Fruit fly (Drosophila melanogaster) whole organism, prepupa: Measurements from ENCODE around the gene CG14969.

ENCODE experiments used
- Blimp-1 ChIP-seq: fragments of 200-800 bp; sonication (Bioruptor generic); optimal IDR thresholded peaks from 3 replicates; lab custom pipeline; 2017; ENCODE audit warnings: missing biosample characterization, missing genetic modification characterization, mild to moderate bottlenecking, moderate library complexity, missing genetic modification reagents
- CG10631 ChIP-seq: fragments of 200-800 bp; sonication (Bioruptor generic); optimal IDR thresholded peaks from 2 replicates; lab custom pipeline; 2016; ENCODE audit warnings: missing biosample characterization, missing genetic modification characterization
- CG11762 ChIP-seq: fragments of 200-800 bp; sonication (Bioruptor generic); optimal IDR thresholded peaks from 3 replicates; lab custom pipeline; 2016; ENCODE audit warnings: missing biosample characterization, missing genetic modification characterization; ENCODE audit not compliant: insufficient read depth
- CG11902 ChIP-seq: fragments of 200-800 bp; sonication (Bioruptor generic); optimal IDR thresholded peaks from 3 replicates; lab custom pipeline; 2016; ENCODE audit warnings: missing biosample characterization, missing genetic modification characterization
- CG15336 ChIP-seq: fragments of 200-800 bp; sonication (Bioruptor generic); IDR thresholded peaks from 2 replicates; pipeline ENCODE4 v1.3.6; 2022; ENCODE audit warnings: missing biosample characterization, missing genetic modification characterization
- CG3032 ChIP-seq: fragments of 200-800 bp; optimal IDR thresholded peaks from 2 replicates; lab custom pipeline; 2019; ENCODE audit warnings: missing biosample characterization, mild to moderate bottlenecking, missing genetic modification characterization, moderate library complexity
- CG32006 ChIP-seq: fragments of 200-800 bp; sonication (Bioruptor generic); optimal IDR thresholded peaks from 3 replicates; lab custom pipeline; 2017; ENCODE audit warnings: missing biosample characterization, mild to moderate bottlenecking, missing genetic modification characterization
- CG4318 ChIP-seq: fragments of 200-800 bp; sonication (Bioruptor generic); optimal IDR thresholded peaks from 3 replicates; lab custom pipeline; 2017; ENCODE audit warnings: missing biosample characterization, mild to moderate bottlenecking, missing genetic modification characterization
- CG6163 ChIP-seq: fragments of 200-800 bp; sonication (Bioruptor generic); IDR thresholded peaks from 3 replicates; pipeline ENCODE4 v1.3.6; 2022; ENCODE audit warnings: missing biosample characterization, missing genetic modification characterization
- CG6276 ChIP-seq: fragments of 200-800 bp; sonication (Bioruptor generic); optimal IDR thresholded peaks from 2 replicates; lab custom pipeline; 2017; ENCODE audit warnings: missing biosample characterization, mild to moderate bottlenecking, missing genetic modification characterization
- CG6792 ChIP-seq: fragments of 200-800 bp; sonication (Bioruptor generic); optimal IDR thresholded peaks from 3 replicates; lab custom pipeline; 2016; ENCODE audit warnings: missing biosample characterization, missing genetic modification characterization
- CG6808 ChIP-seq: fragments of 200-800 bp; sonication (Bioruptor generic); optimal IDR thresholded peaks from 3 replicates; lab custom pipeline; 2017; ENCODE audit warnings: missing biosample characterization, missing genetic modification characterization, mild to moderate bottlenecking, moderate library complexity, missing genetic modification reagents
- CG6854 ChIP-seq: fragments of 200-800 bp; sonication (Bioruptor generic); optimal IDR thresholded peaks from 2 replicates; lab custom pipeline; 2017; ENCODE audit warnings: missing biosample characterization, mild to moderate bottlenecking, missing genetic modification characterization
- CG7368 ChIP-seq: fragments of 200-800 bp; sonication (Bioruptor generic); optimal IDR thresholded peaks from 3 replicates; lab custom pipeline; 2016; ENCODE audit warnings: missing biosample characterization, missing genetic modification characterization
- CG8319 ChIP-seq: fragments of 200-800 bp; sonication (Bioruptor generic); optimal IDR thresholded peaks from 3 replicates; lab custom pipeline; 2016; ENCODE audit warnings: missing biosample characterization, missing genetic modification characterization
- CG9139 ChIP-seq: fragments of 200-800 bp; sonication (Bioruptor generic); optimal IDR thresholded peaks from 3 replicates; lab custom pipeline; 2017; ENCODE audit warnings: missing biosample characterization, mild to moderate bottlenecking, missing genetic modification characterization
- Eip78C ChIP-seq: fragments of 200-800 bp; sonication (Bioruptor generic); peaks from one replicate; lab custom pipeline; 2016; ENCODE audit warnings: missing biosample characterization, missing genetic modification characterization
- Ets21C ChIP-seq: fragments of 200-800 bp; sonication (Bioruptor generic); optimal IDR thresholded peaks from 3 replicates; lab custom pipeline; 2016; ENCODE audit warnings: missing biosample characterization, missing genetic modification characterization
- Ets96B ChIP-seq: fragments of 200-800 bp; optimal IDR thresholded peaks from 2 replicates; lab custom pipeline; 2019; ENCODE audit warnings: missing biosample characterization, mild to moderate bottlenecking, missing genetic modification characterization, moderate library complexity
- Gug ChIP-seq: fragments of 200-800 bp; sonication (Bioruptor generic); IDR thresholded peaks from 2 replicates; pipeline ENCODE4 v1.3.6; 2022; ENCODE audit warnings: missing biosample characterization, missing genetic modification characterization
- Hr39 ChIP-seq: fragments of 200-800 bp; sonication (Bioruptor generic); optimal IDR thresholded peaks from 2 replicates; lab custom pipeline; 2016; ENCODE audit warnings: missing biosample characterization, missing genetic modification characterization
- Hr4 ChIP-seq: fragments of 200-800 bp; sonication (Bioruptor generic); optimal IDR thresholded peaks from 3 replicates; lab custom pipeline; 2016; ENCODE audit warnings: missing biosample characterization, missing genetic modification characterization
- Lpt ChIP-seq: fragments of 200-800 bp; sonication (Bioruptor generic); optimal IDR thresholded peaks from 3 replicates; lab custom pipeline; 2016; ENCODE audit warnings: missing biosample characterization, missing genetic modification characterization
- Met ChIP-seq: fragments of 200-800 bp; sonication (Bioruptor generic); optimal IDR thresholded peaks from 3 replicates; lab custom pipeline; 2016; ENCODE audit warnings: missing biosample characterization, missing genetic modification characterization
- OdsH ChIP-seq: fragments of 200-800 bp; sonication (Bioruptor generic); optimal IDR thresholded peaks from 3 replicates; lab custom pipeline; 2016; ENCODE audit warnings: missing biosample characterization, missing genetic modification characterization
- Sox102F ChIP-seq: fragments of 200-800 bp; sonication (Bioruptor generic); optimal IDR thresholded peaks from 2 replicates; lab custom pipeline; 2016; ENCODE audit warnings: missing biosample characterization, mild to moderate bottlenecking, missing genetic modification characterization
- Sox14 ChIP-seq: fragments of 200-800 bp; sonication (Bioruptor generic); optimal IDR thresholded peaks from 3 replicates; lab custom pipeline; 2016; ENCODE audit warnings: missing biosample characterization, missing genetic modification characterization
- Sox15 ChIP-seq: fragments of 200-800 bp; sonication (Bioruptor generic); optimal IDR thresholded peaks from 3 replicates; lab custom pipeline; 2016; ENCODE audit warnings: missing biosample characterization, missing genetic modification characterization
- achi ChIP-seq: fragments of 200-800 bp; sonication (Bioruptor generic); optimal IDR thresholded peaks from 3 replicates; lab custom pipeline; 2016; ENCODE audit warnings: missing biosample characterization, missing genetic modification characterization
- acj6 ChIP-seq: fragments of 200-800 bp; sonication (Bioruptor generic); optimal IDR thresholded peaks from 3 replicates; lab custom pipeline; 2016; ENCODE audit warnings: missing biosample characterization, missing genetic modification characterization
- cyc ChIP-seq: fragments of 200-800 bp; sonication (Bioruptor generic); optimal IDR thresholded peaks from 3 replicates; lab custom pipeline; 2016; ENCODE audit warnings: missing biosample characterization, missing genetic modification characterization
- dsx ChIP-seq: fragments of 200-800 bp; optimal IDR thresholded peaks from 3 replicates; lab custom pipeline; 2019; ENCODE audit warnings: missing biosample characterization, mild to moderate bottlenecking, missing genetic modification characterization, moderate library complexity; ENCODE audit not compliant: poor library complexity, severe bottlenecking
- eg ChIP-seq: fragments of 200-800 bp; sonication (Bioruptor generic); IDR thresholded peaks from 3 replicates; pipeline ENCODE4 v1.3.6; 2022; ENCODE audit warnings: missing biosample characterization, missing genetic modification characterization
- esn ChIP-seq: fragments of 200-800 bp; sonication (Bioruptor generic); optimal IDR thresholded peaks from 2 replicates; lab custom pipeline; 2016; ENCODE audit warnings: missing biosample characterization, mild to moderate bottlenecking, missing genetic modification characterization, moderate library complexity
- fd59A ChIP-seq: fragments of 200-800 bp; sonication (Bioruptor generic); optimal IDR thresholded peaks from 2 replicates; lab custom pipeline; 2017; ENCODE audit warnings: missing biosample characterization, mild to moderate bottlenecking, missing genetic modification characterization, missing genetic modification reagents
- fkh ChIP-seq: fragments of 200-800 bp; sonication (Bioruptor generic); optimal IDR thresholded peaks from 3 replicates; lab custom pipeline; 2017; ENCODE audit warnings: missing biosample characterization, mild to moderate bottlenecking, missing genetic modification characterization, moderate library complexity
- lz ChIP-seq: fragments of 200-800 bp; sonication (Bioruptor generic); optimal IDR thresholded peaks from 3 replicates; lab custom pipeline; 2016; ENCODE audit warnings: missing biosample characterization, missing genetic modification characterization
- pdm3 ChIP-seq: fragments of 200-800 bp; sonication (Bioruptor generic); optimal IDR thresholded peaks from 3 replicates; lab custom pipeline; 2016; ENCODE audit warnings: missing biosample characterization, missing genetic modification characterization
- salr ChIP-seq, 2 experiments: fragments of 200-800 bp; sonication (Bioruptor generic); optimal IDR thresholded peaks; 3 replicates each; lab custom pipeline; 2016 to 2018; ENCODE audit warnings: missing biosample characterization in 2 of 2, missing genetic modification characterization in 2 of 2, mild to moderate bottlenecking in 1 of 2
- ss ChIP-seq, 2 experiments: fragments of 200-800 bp; sonication (Bioruptor generic); optimal IDR thresholded peaks; 2 replicates in 1 of 2; 3 replicates in 1 of 2; lab custom pipeline; 2017 to 2018; ENCODE audit warnings: mild to moderate bottlenecking in 2 of 2, missing biosample characterization in 2 of 2, missing genetic modification characterization in 2 of 2, moderate library complexity in 1 of 2
- svp ChIP-seq: fragments of 200-800 bp; sonication (Bioruptor generic); peaks from one replicate; lab custom pipeline; 2016; ENCODE audit warnings: missing biosample characterization, missing genetic modification characterization
- topi ChIP-seq: fragments of 200-800 bp; sonication (Bioruptor generic); optimal IDR thresholded peaks from 3 replicates; lab custom pipeline; 2016; ENCODE audit warnings: missing biosample characterization, missing genetic modification characterization
- vri ChIP-seq: fragments of 200-800 bp; sonication (Bioruptor generic); optimal IDR thresholded peaks from 3 replicates; lab custom pipeline; 2016; ENCODE audit warnings: missing biosample characterization, mild to moderate bottlenecking, missing genetic modification characterization

CG14969 gene

dm6 chr3L:3325925-3326903 is 8.6 kb downstream of the CG14969 start, which contains the start of gene Gtpx (continued):
- TF ChIP-seq Lpt (GFP tag; lab: Kevin White, UChicago) (no peak), CG15336 (GFP tag; lab: Robert Waterston, UW) (no peak; the same call in 1 of the 2 replicates), Sox15 (GFP tag; lab: Kevin White, UChicago) (peak; percentile 42), Blimp-1 (GFP tag; lab: Kevin White, UChicago) (peak; percentile 65), achi (GFP tag; lab: Kevin White, UChicago) (peak; percentile 14), vri (peak; percentile 98), eg (GFP tag; lab: Robert Waterston, UW) (0 out of 3 replicates have a peak, but pooled peaks have one; percentile 40), Ets96B (tag; lab: Kevin White, UChicago) (no peak), dsx (GFP tag; lab: Kevin White, UChicago) (no peak), Met (GFP tag; lab: Kevin White, UChicago) (no peak), CG6792 (peak; percentile 56), CG6276 (GFP tag; lab: Kevin White, UChicago) (peak; percentile 71), topi (GFP tag; lab: Kevin White, UChicago) (peak; percentile 15), CG6808 (peak; percentile 50), salr (GFP tag; optimal IDR thresholded peaks at IDR 0.05; lab: Kevin White, UChicago) (no peak), Hr39 (GFP tag; lab: Kevin White, UChicago) (peak; percentile 71), CG10631 (GFP tag; lab: Kevin White, UChicago) (no peak)

- no peak for TF ChIP-seq CG6808
- TF ChIP-seq achi (GFP tag; lab: Kevin White, UChicago) = no peak
- no peak for TF ChIP-seq Hr4 (GFP tag; lab: Kevin White, UChicago)
- TF ChIP-seq Eip78C (GFP tag; lab: Kevin White, UChicago) = no peak
- no peak for TF ChIP-seq fkh (GFP tag; lab: Kevin White, UChicago)
- no peak for TF ChIP-seq Gug
- TF ChIP-seq fd59A (GFP tag; lab: Kevin White, UChicago) = no peak
- TF ChIP-seq topi (GFP tag; lab: Kevin White, UChicago) = no peak
- no peak for TF ChIP-seq CG3032 (tag; lab: Kevin White, UChicago)
- no peak for TF ChIP-seq Blimp-1 (GFP tag; lab: Kevin White, UChicago)
- TF ChIP-seq Sox102F (GFP tag; lab: Kevin White, UChicago) = no peak
- TF ChIP-seq CG15336 (GFP tag; lab: Robert Waterston, UW) = no peak
These were observed 9.2 kb downstream of the CG14969 start for dm6 chr3L:3325597-3325924.

- TF ChIP-seq CG6163 (GFP tag; lab: Robert Waterston, UW) (0 out of 3 replicates have a peak, but pooled peaks have one; percentile 41), CG6854 (GFP tag; lab: Kevin White, UChicago) (no peak), ss (GFP tag; optimal IDR thresholded peaks at IDR 0.05; lab: Kevin White, UChicago) (no peak), Gug (no peak), achi (GFP tag; lab: Kevin White, UChicago) (no peak), dsx (GFP tag; lab: Kevin White, UChicago) (peak; percentile 24), CG11902 (GFP tag; lab: Kevin White, UChicago) (no peak), Sox14 (GFP tag; lab: Kevin White, UChicago) (no peak), OdsH (GFP tag; lab: Kevin White, UChicago) (peak; percentile 25), lz (GFP tag; lab: Kevin White, UChicago) (no peak), CG7368 (no peak), Lpt (GFP tag; lab: Kevin White, UChicago) (no peak), Ets21C (GFP tag; lab: Kevin White, UChicago) (no peak), pdm3 (GFP tag; lab: Kevin White, UChicago) (no peak), CG32006 (peak; percentile 38), fd59A (GFP tag; lab: Kevin White, UChicago) (no peak), eg (GFP tag; lab: Robert Waterston, UW) (no peak), cyc (GFP tag; lab: Kevin White, UChicago) (no peak), CG4318 (GFP tag; lab: Kevin White, UChicago) (no peak), CG8319 (GFP tag; lab: Kevin White, UChicago) (no peak), acj6 (GFP tag; lab: Kevin White, UChicago) (peak; percentile 19), Ets96B (tag; lab: Kevin White, UChicago) (no peak), CG9139 (no peak), CG6792 (no peak), CG11762 (GFP tag; lab: Kevin White, UChicago) (no peak), esn (GFP tag; lab: Kevin White, UChicago) (peak; percentile 10), svp (GFP tag; lab: Kevin White, UChicago) (peak; percentile 100)
These were observed 14.6 kb downstream of the CG14969 start for dm6 chr3L:3319992-3320732.
